Worm (Caenorhabditis elegans) whole organism, L1 larva: ENCODE data around the gene skr-18.

Experiments
- C34B4.2 ChIP-seq: sonication (generic microtip); optimal IDR thresholded peaks from 2 replicates; lab custom pipeline; 2017; ENCODE audit warnings: mild to moderate bottlenecking, missing genetic modification characterization, missing compliant biosample characterization
- ama-1 ChIP-seq: fragments of 150-350 bp; optimal IDR thresholded peaks from 2 replicates; lab custom pipeline; 2014
- dsc-1 ChIP-seq: sonication (generic microtip); optimal IDR thresholded peaks from 2 replicates; lab custom pipeline; 2016; ENCODE audit warnings: mild to moderate bottlenecking, missing genetic modification characterization, missing compliant biosample characterization
- egl-13 ChIP-seq: sonication (generic microtip); optimal IDR thresholded peaks from 2 replicates; lab custom pipeline; 2016; ENCODE audit warnings: missing genotype, missing genetic modification reagents, missing genetic modification characterization, missing compliant biosample characterization
- fkh-10 ChIP-seq: sonication (generic microtip); optimal IDR thresholded peaks from 2 replicates; lab custom pipeline; 2017; ENCODE audit warnings: missing biosample characterization, missing genetic modification reagents, missing genetic modification characterization
- lin-13 ChIP-seq: fragments of 150-350 bp; optimal IDR thresholded peaks from 2 replicates; lab custom pipeline; 2014; ENCODE audit warnings: missing biosample characterization, missing genetic modification reagents, missing genetic modification characterization
- nhr-76 ChIP-seq: sonication (generic microtip); optimal IDR thresholded peaks from 2 replicates; lab custom pipeline; 2017; ENCODE audit warnings: missing biosample characterization, missing genetic modification characterization
- nhr-85 ChIP-seq: sonication (generic microtip); peaks from one replicate; lab custom pipeline; 2016; ENCODE audit warnings: missing genetic modification characterization, inconsistent platforms, missing compliant biosample characterization
- sox-4 ChIP-seq: sonication (generic microtip); optimal IDR thresholded peaks from 2 replicates; lab custom pipeline; 2016; ENCODE audit warnings: missing genetic modification characterization, missing compliant biosample characterization
- unc-130 ChIP-seq: fragments of 150-350 bp; optimal IDR thresholded peaks from 2 replicates; lab custom pipeline; 2017; ENCODE audit warnings: missing biosample characterization, missing genetic modification characterization, inconsistent platforms
- unc-86 ChIP-seq: sonication (generic microtip); optimal IDR thresholded peaks from 2 replicates; lab custom pipeline; 2016; ENCODE audit warnings: missing genetic modification characterization, missing compliant biosample characterization
- ztf-4 ChIP-seq: fragments of 150-350 bp; optimal IDR thresholded peaks from 2 replicates; lab custom pipeline; 2014; ENCODE audit warnings: missing biosample characterization, missing genetic modification characterization

DNA sequence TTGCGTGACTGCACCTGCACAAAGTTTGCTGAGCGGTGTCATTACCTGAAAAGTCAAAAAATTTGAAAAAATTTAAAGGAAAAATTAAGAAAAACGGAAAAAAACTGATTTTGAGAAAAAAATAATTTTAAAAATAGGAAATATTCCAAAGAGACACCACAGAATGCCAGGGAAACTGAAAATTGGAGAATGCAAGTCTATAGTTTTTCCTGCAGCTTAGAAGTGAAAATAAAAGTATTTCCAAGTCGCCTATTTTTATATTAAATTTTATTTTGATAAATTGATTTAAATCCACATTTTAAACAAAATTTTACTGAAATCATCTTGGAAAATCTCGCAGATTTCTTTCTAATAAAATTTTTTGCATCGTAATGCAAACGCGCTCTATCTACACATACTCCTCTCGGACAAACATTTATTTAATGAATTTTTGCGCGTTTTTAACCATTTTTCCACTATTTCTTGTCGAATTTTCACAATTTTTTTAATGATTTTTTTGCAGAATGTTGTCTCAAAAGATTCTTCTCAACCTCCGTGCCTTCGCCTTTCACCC lies 1.4 kb upstream of the skr-18 start, which contains the start of the genes F56B3.11 and ech-5:
- TF ChIP-seq ztf-4 (tag; lab: Kevin White, UChicago) (no peak), fkh-10 (GFP tag; lab: Kevin White, UChicago) (no peak), sox-4 (peak; percentile 82), lin-13 (peak; percentile 47), nhr-76 (no peak), C34B4.2 (tag; lab: Kevin White, UChicago) (no peak), ama-1 (lab: Kevin White, UChicago) (no peak), egl-13 (tag; lab: Kevin White, UChicago) (peak; percentile 87), dsc-1 (tag; lab: Kevin White, UChicago) (peak; percentile 88), unc-86 (tag; lab: Kevin White, UChicago) (peak; percentile 79), unc-130 (tag; lab: Kevin White, UChicago) (no peak), nhr-85 (tag; lab: Kevin White, UChicago) (peak; percentile 95)
